Worm (Caenorhabditis elegans) whole organism, L3 larva: ENCODE results near the gene F49C12.3.

Source experiments
- egl-5 ChIP-seq: fragments of 150-350 bp; optimal IDR thresholded peaks from 2 replicates; lab custom pipeline; 2017; ENCODE audit warnings: missing biosample characterization, missing genetic modification reagents, missing genetic modification characterization, inconsistent platforms
- fkh-10 ChIP-seq: sonication (generic microtip); optimal IDR thresholded peaks from 2 replicates; lab custom pipeline; 2017; ENCODE audit warnings: missing biosample characterization, missing genetic modification reagents, missing genetic modification characterization
- fkh-2 ChIP-seq: fragments of 150-350 bp; optimal IDR thresholded peaks from 2 replicates; lab custom pipeline; 2014; ENCODE audit warnings: missing biosample characterization, missing genetic modification reagents, missing genetic modification characterization
- nhr-28 ChIP-seq: fragments of 150-350 bp; optimal IDR thresholded peaks from 2 replicates; lab custom pipeline; 2014; ENCODE audit warnings: missing biosample characterization, missing genetic modification characterization
- nhr-67 ChIP-seq: fragments of 150-350 bp; optimal IDR thresholded peaks from 2 replicates; lab custom pipeline; 2014; ENCODE audit warnings: missing biosample characterization, missing genetic modification characterization
- nhr-77 ChIP-seq: fragments of 150-350 bp; optimal IDR thresholded peaks from 2 replicates; lab custom pipeline; 2014; ENCODE audit warnings: missing biosample characterization, missing genetic modification characterization
- pha-4 ChIP-seq: fragments of 150-350 bp; optimal IDR thresholded peaks from 2 replicates; lab custom pipeline; 2014; ENCODE audit warnings: missing biosample characterization, missing genetic modification reagents, missing genetic modification characterization

The F49C12.3 gene

ce11 chrIV:9343102-9343599 is 42.9 kb downstream of the F49C12.3 start, which contains the start of gene pigc-1:
pigc-1 (minus strand) TSS chrIV:9343152.
- TF ChIP-seq nhr-28 (tag; lab: Kevin White, UChicago): no peak
- TF ChIP-seq egl-5 (tag; lab: Kevin White, UChicago): no peak
- no peak for TF ChIP-seq nhr-77 (tag; lab: Kevin White, UChicago)
- no peak for TF ChIP-seq fkh-10 (GFP tag; lab: Kevin White, UChicago)
- TF ChIP-seq fkh-2 (tag; lab: Kevin White, UChicago): no peak
- no peak for TF ChIP-seq nhr-67 (tag; lab: Kevin White, UChicago)
- TF ChIP-seq pha-4 (tag; lab: Kevin White, UChicago): peak; percentile 80
